Worm (Caenorhabditis elegans) whole organism, midembryonic: ENCODE measurements around the gene cyk-7.

ENCODE experiments used
- T22C8.4 ChIP-seq: fragments of 200-800 bp; sonication (Bioruptor generic); IDR thresholded peaks from 2 replicates; pipeline ENCODE4 v1.3.6; 2022; ENCODE audit warnings: missing genetic modification characterization, missing compliant biosample characterization
- cog-1 ChIP-seq: sonication (generic microtip); optimal IDR thresholded peaks from 2 replicates; lab custom pipeline; 2016; ENCODE audit warnings: missing genetic modification characterization, missing compliant biosample characterization
- klf-2 ChIP-seq: fragments of 200-800 bp; sonication (Bioruptor generic); conservative IDR thresholded peaks from 2 replicates; pipeline ENCODE4 v1.3.6; 2022; ENCODE audit warnings: missing genetic modification reagents, missing genetic modification characterization, missing compliant biosample characterization
- med-1 ChIP-seq: sonication (generic microtip); optimal IDR thresholded peaks from 2 replicates; lab custom pipeline; 2017; ENCODE audit warnings: missing genetic modification characterization, mild to moderate bottlenecking, missing compliant biosample characterization, antibody characterized with exemption, missing genetic modification reagents; ENCODE audit not compliant: insufficient read depth
- ztf-23 ChIP-seq: fragments of 200-800 bp; sonication (Bioruptor generic); IDR thresholded peaks from 2 replicates; pipeline ENCODE4 v1.3.6; 2022; ENCODE audit warnings: missing genetic modification reagents, missing genetic modification characterization, missing compliant biosample characterization
- ztf-29 ChIP-seq: fragments of 200-800 bp; sonication (Bioruptor generic); IDR thresholded peaks from 2 replicates; pipeline ENCODE4 v1.3.6; 2022; ENCODE audit warnings: missing genetic modification reagents, missing genetic modification characterization, missing compliant biosample characterization

DNA sequence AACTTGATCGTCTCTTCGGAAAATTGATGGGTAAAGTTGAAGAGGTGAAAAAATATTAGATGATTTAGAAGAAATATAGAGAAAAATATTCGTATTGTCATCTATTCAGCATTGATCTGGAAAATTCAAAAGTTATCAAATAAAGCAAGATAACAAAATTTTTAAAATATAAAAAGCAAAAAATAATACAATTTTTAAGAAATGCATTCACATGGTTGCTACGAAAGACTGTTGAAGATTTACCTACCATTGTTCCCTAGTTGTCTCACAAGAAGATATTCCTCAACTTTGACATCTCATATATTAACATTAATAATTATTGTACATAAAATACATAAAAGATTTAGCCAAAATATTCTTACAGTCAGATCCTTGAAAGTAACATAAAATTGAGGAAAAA, 40.9 kb downstream of the cyk-7 start, which contains the start of gene cdh-3:
- no peak for TF ChIP-seq T22C8.4 (GFP tag; lab: Robert Waterston, UW)
- no peak for TF ChIP-seq cog-1 (tag; lab: Kevin White, UChicago)
- no peak for TF ChIP-seq med-1 (GFP tag; lab: Kevin White, UChicago)
- no peak for TF ChIP-seq ztf-23 (GFP tag; lab: Robert Waterston, UW)
- no peak for TF ChIP-seq ztf-29 (GFP tag; lab: Robert Waterston, UW)
- TF ChIP-seq klf-2 (GFP tag; lab: Robert Waterston, UW), result no peak
